Fruit fly (Drosophila melanogaster) whole organism, prepupa: Measurements from ENCODE around the gene Ptpmeg2.
A peak's percentile ranks its signal among the peaks of the same experiment; 100 is the strongest.

Source experiments
- Blimp-1 ChIP-seq: fragments of 200-800 bp; sonication (Bioruptor generic); optimal IDR thresholded peaks from 3 replicates; lab custom pipeline; 2017; ENCODE audit warnings: missing biosample characterization, missing genetic modification characterization, mild to moderate bottlenecking, moderate library complexity, missing genetic modification reagents
- CG10631 ChIP-seq: fragments of 200-800 bp; sonication (Bioruptor generic); optimal IDR thresholded peaks from 2 replicates; lab custom pipeline; 2016; ENCODE audit warnings: missing biosample characterization, missing genetic modification characterization
- CG10669 ChIP-seq: fragments of 200-800 bp; sonication (Bioruptor generic); optimal IDR thresholded peaks from 3 replicates; lab custom pipeline; 2018; ENCODE audit warnings: missing biosample characterization, mild to moderate bottlenecking, missing genetic modification characterization, moderate library complexity
- CG15336 ChIP-seq: fragments of 200-800 bp; sonication (Bioruptor generic); IDR thresholded peaks from 2 replicates; pipeline ENCODE4 v1.3.6; 2022; ENCODE audit warnings: missing biosample characterization, missing genetic modification characterization
- CG16779 ChIP-seq: fragments of 200-800 bp; sonication (Bioruptor generic); optimal IDR thresholded peaks from 3 replicates; lab custom pipeline; 2017; ENCODE audit warnings: missing biosample characterization, mild to moderate bottlenecking, missing genetic modification characterization
- CG3032 ChIP-seq: fragments of 200-800 bp; optimal IDR thresholded peaks from 2 replicates; lab custom pipeline; 2019; ENCODE audit warnings: missing biosample characterization, mild to moderate bottlenecking, missing genetic modification characterization, moderate library complexity
- CG31627 ChIP-seq: fragments of 200-800 bp; sonication (Bioruptor generic); optimal IDR thresholded peaks from 3 replicates; lab custom pipeline; 2016; ENCODE audit warnings: missing biosample characterization, missing genetic modification characterization
- CG32006 ChIP-seq: fragments of 200-800 bp; sonication (Bioruptor generic); optimal IDR thresholded peaks from 3 replicates; lab custom pipeline; 2017; ENCODE audit warnings: missing biosample characterization, mild to moderate bottlenecking, missing genetic modification characterization
- CG34406 ChIP-seq: fragments of 200-800 bp; sonication (Bioruptor generic); optimal IDR thresholded peaks from 3 replicates; lab custom pipeline; 2016; ENCODE audit warnings: missing biosample characterization, missing genetic modification characterization
- CG4318 ChIP-seq: fragments of 200-800 bp; sonication (Bioruptor generic); optimal IDR thresholded peaks from 3 replicates; lab custom pipeline; 2017; ENCODE audit warnings: missing biosample characterization, mild to moderate bottlenecking, missing genetic modification characterization
- CG6276 ChIP-seq: fragments of 200-800 bp; sonication (Bioruptor generic); optimal IDR thresholded peaks from 2 replicates; lab custom pipeline; 2017; ENCODE audit warnings: missing biosample characterization, mild to moderate bottlenecking, missing genetic modification characterization
- CG6808 ChIP-seq: fragments of 200-800 bp; sonication (Bioruptor generic); optimal IDR thresholded peaks from 3 replicates; lab custom pipeline; 2017; ENCODE audit warnings: missing biosample characterization, missing genetic modification characterization, mild to moderate bottlenecking, moderate library complexity, missing genetic modification reagents
- CG6854 ChIP-seq: fragments of 200-800 bp; sonication (Bioruptor generic); optimal IDR thresholded peaks from 2 replicates; lab custom pipeline; 2017; ENCODE audit warnings: missing biosample characterization, mild to moderate bottlenecking, missing genetic modification characterization
- CG8119 ChIP-seq: fragments of 200-800 bp; sonication (Bioruptor generic); IDR thresholded peaks from 3 replicates; pipeline ENCODE4 v1.3.6; 2022; ENCODE audit warnings: missing biosample characterization, missing genetic modification characterization
- CG8632 ChIP-seq: fragments of 200-800 bp; sonication (Bioruptor generic); optimal IDR thresholded peaks from 3 replicates; lab custom pipeline; 2016; ENCODE audit warnings: missing biosample characterization, missing genetic modification characterization
- CG9139 ChIP-seq: fragments of 200-800 bp; sonication (Bioruptor generic); optimal IDR thresholded peaks from 3 replicates; lab custom pipeline; 2017; ENCODE audit warnings: missing biosample characterization, mild to moderate bottlenecking, missing genetic modification characterization
- Eip75B ChIP-seq: fragments of 200-800 bp; sonication (Bioruptor generic); optimal IDR thresholded peaks from 3 replicates; lab custom pipeline; 2016; ENCODE audit warnings: missing biosample characterization, missing genetic modification characterization
- Eip93F ChIP-seq: fragments of 200-800 bp; sonication (Bioruptor generic); optimal IDR thresholded peaks from 2 replicates; lab custom pipeline; 2016; ENCODE audit warnings: missing biosample characterization, mild to moderate bottlenecking, missing genetic modification characterization
- Ets21C ChIP-seq: fragments of 200-800 bp; sonication (Bioruptor generic); optimal IDR thresholded peaks from 3 replicates; lab custom pipeline; 2016; ENCODE audit warnings: missing biosample characterization, missing genetic modification characterization
- Ets96B ChIP-seq: fragments of 200-800 bp; optimal IDR thresholded peaks from 2 replicates; lab custom pipeline; 2019; ENCODE audit warnings: missing biosample characterization, mild to moderate bottlenecking, missing genetic modification characterization, moderate library complexity
- Gug ChIP-seq: fragments of 200-800 bp; sonication (Bioruptor generic); IDR thresholded peaks from 2 replicates; pipeline ENCODE4 v1.3.6; 2022; ENCODE audit warnings: missing biosample characterization, missing genetic modification characterization
- Hr38 ChIP-seq: sonication (Bioruptor generic); optimal IDR thresholded peaks from 2 replicates; lab custom pipeline; 2016; ENCODE audit warnings: missing biosample characterization, missing genetic modification characterization
- Hr39 ChIP-seq: fragments of 200-800 bp; sonication (Bioruptor generic); optimal IDR thresholded peaks from 2 replicates; lab custom pipeline; 2016; ENCODE audit warnings: missing biosample characterization, missing genetic modification characterization
- Hr4 ChIP-seq: fragments of 200-800 bp; sonication (Bioruptor generic); optimal IDR thresholded peaks from 3 replicates; lab custom pipeline; 2016; ENCODE audit warnings: missing biosample characterization, missing genetic modification characterization
- Lpt ChIP-seq: fragments of 200-800 bp; sonication (Bioruptor generic); optimal IDR thresholded peaks from 3 replicates; lab custom pipeline; 2016; ENCODE audit warnings: missing biosample characterization, missing genetic modification characterization
- Met ChIP-seq: fragments of 200-800 bp; sonication (Bioruptor generic); optimal IDR thresholded peaks from 3 replicates; lab custom pipeline; 2016; ENCODE audit warnings: missing biosample characterization, missing genetic modification characterization
- OdsH ChIP-seq: fragments of 200-800 bp; sonication (Bioruptor generic); optimal IDR thresholded peaks from 3 replicates; lab custom pipeline; 2016; ENCODE audit warnings: missing biosample characterization, missing genetic modification characterization
- Smox ChIP-seq: fragments of 200-800 bp; sonication (Bioruptor generic); optimal IDR thresholded peaks from 3 replicates; lab custom pipeline; 2016; ENCODE audit warnings: missing biosample characterization, missing genetic modification characterization
- Sox102F ChIP-seq: fragments of 200-800 bp; sonication (Bioruptor generic); optimal IDR thresholded peaks from 2 replicates; lab custom pipeline; 2016; ENCODE audit warnings: missing biosample characterization, mild to moderate bottlenecking, missing genetic modification characterization
- Sox14 ChIP-seq: fragments of 200-800 bp; sonication (Bioruptor generic); optimal IDR thresholded peaks from 3 replicates; lab custom pipeline; 2016; ENCODE audit warnings: missing biosample characterization, missing genetic modification characterization
- Sox15 ChIP-seq: fragments of 200-800 bp; sonication (Bioruptor generic); optimal IDR thresholded peaks from 3 replicates; lab custom pipeline; 2016; ENCODE audit warnings: missing biosample characterization, missing genetic modification characterization
- achi ChIP-seq: fragments of 200-800 bp; sonication (Bioruptor generic); optimal IDR thresholded peaks from 3 replicates; lab custom pipeline; 2016; ENCODE audit warnings: missing biosample characterization, missing genetic modification characterization
- acj6 ChIP-seq: fragments of 200-800 bp; sonication (Bioruptor generic); optimal IDR thresholded peaks from 3 replicates; lab custom pipeline; 2016; ENCODE audit warnings: missing biosample characterization, missing genetic modification characterization
- cyc ChIP-seq: fragments of 200-800 bp; sonication (Bioruptor generic); optimal IDR thresholded peaks from 3 replicates; lab custom pipeline; 2016; ENCODE audit warnings: missing biosample characterization, missing genetic modification characterization
- dac ChIP-seq: fragments of 200-800 bp; sonication (Bioruptor generic); optimal IDR thresholded peaks from 2 replicates; lab custom pipeline; 2017; ENCODE audit warnings: missing biosample characterization, mild to moderate bottlenecking, missing genetic modification characterization
- dsx ChIP-seq: fragments of 200-800 bp; optimal IDR thresholded peaks from 3 replicates; lab custom pipeline; 2019; ENCODE audit warnings: missing biosample characterization, mild to moderate bottlenecking, missing genetic modification characterization, moderate library complexity; ENCODE audit not compliant: poor library complexity, severe bottlenecking
- eg ChIP-seq: fragments of 200-800 bp; sonication (Bioruptor generic); IDR thresholded peaks from 3 replicates; pipeline ENCODE4 v1.3.6; 2022; ENCODE audit warnings: missing biosample characterization, missing genetic modification characterization
- fd59A ChIP-seq: fragments of 200-800 bp; sonication (Bioruptor generic); optimal IDR thresholded peaks from 2 replicates; lab custom pipeline; 2017; ENCODE audit warnings: missing biosample characterization, mild to moderate bottlenecking, missing genetic modification characterization, missing genetic modification reagents
- fd85E ChIP-seq: fragments of 200-800 bp; sonication (Bioruptor generic); optimal IDR thresholded peaks from 3 replicates; lab custom pipeline; 2016; ENCODE audit warnings: missing biosample characterization, missing genetic modification characterization
- fkh ChIP-seq: fragments of 200-800 bp; sonication (Bioruptor generic); optimal IDR thresholded peaks from 3 replicates; lab custom pipeline; 2017; ENCODE audit warnings: missing biosample characterization, mild to moderate bottlenecking, missing genetic modification characterization, moderate library complexity
- lz ChIP-seq: fragments of 200-800 bp; sonication (Bioruptor generic); optimal IDR thresholded peaks from 3 replicates; lab custom pipeline; 2016; ENCODE audit warnings: missing biosample characterization, missing genetic modification characterization
- net ChIP-seq: fragments of 200-800 bp; sonication (Bioruptor generic); optimal IDR thresholded peaks from 3 replicates; lab custom pipeline; 2016; ENCODE audit warnings: missing biosample characterization, missing genetic modification characterization
- pdm3 ChIP-seq: fragments of 200-800 bp; sonication (Bioruptor generic); optimal IDR thresholded peaks from 3 replicates; lab custom pipeline; 2016; ENCODE audit warnings: missing biosample characterization, missing genetic modification characterization
- salr ChIP-seq, 2 experiments: fragments of 200-800 bp; sonication (Bioruptor generic); optimal IDR thresholded peaks; 3 replicates each; lab custom pipeline; 2016 to 2018; ENCODE audit warnings: missing biosample characterization in 2 of 2, missing genetic modification characterization in 2 of 2, mild to moderate bottlenecking in 1 of 2
- spab ChIP-seq: fragments of 200-800 bp; sonication (Bioruptor generic); optimal IDR thresholded peaks from 2 replicates; lab custom pipeline; 2017; ENCODE audit warnings: missing biosample characterization, mild to moderate bottlenecking, missing genetic modification characterization, missing genetic modification reagents
- ss ChIP-seq, 2 experiments: fragments of 200-800 bp; sonication (Bioruptor generic); optimal IDR thresholded peaks; 2 replicates in 1 of 2; 3 replicates in 1 of 2; lab custom pipeline; 2017 to 2018; ENCODE audit warnings: mild to moderate bottlenecking in 2 of 2, missing biosample characterization in 2 of 2, missing genetic modification characterization in 2 of 2, moderate library complexity in 1 of 2
- svp ChIP-seq: fragments of 200-800 bp; sonication (Bioruptor generic); peaks from one replicate; lab custom pipeline; 2016; ENCODE audit warnings: missing biosample characterization, missing genetic modification characterization
- topi ChIP-seq: fragments of 200-800 bp; sonication (Bioruptor generic); optimal IDR thresholded peaks from 3 replicates; lab custom pipeline; 2016; ENCODE audit warnings: missing biosample characterization, missing genetic modification characterization
- vri ChIP-seq: fragments of 200-800 bp; sonication (Bioruptor generic); optimal IDR thresholded peaks from 3 replicates; lab custom pipeline; 2016; ENCODE audit warnings: missing biosample characterization, mild to moderate bottlenecking, missing genetic modification characterization

The Ptpmeg2 gene

dm6 chrX:9646022-9646421 lies 12.9 kb downstream of the Ptpmeg2 start (continued):
- TF ChIP-seq CG34406: peak; percentile 98
- peak; percentile 94 for TF ChIP-seq CG6276 (GFP tag; lab: Kevin White, UChicago)
- TF ChIP-seq Sox102F (GFP tag; lab: Kevin White, UChicago): peak; percentile 98
- peak; percentile 91 for TF ChIP-seq fd85E
- peak; percentile 95 for TF ChIP-seq CG16779 (tag; lab: Kevin White, UChicago)
- TF ChIP-seq Hr38 (GFP tag; lab: Kevin White, UChicago): peak; percentile 79
- peak; percentile 93 for TF ChIP-seq dsx (GFP tag; lab: Kevin White, UChicago)
- peak; percentile 98 for TF ChIP-seq eg
- TF ChIP-seq spab (GFP tag; lab: Kevin White, UChicago): peak; percentile 93
- peak; percentile 97 for TF ChIP-seq Lpt (GFP tag; lab: Kevin White, UChicago)
- peak; percentile 94 for TF ChIP-seq Ets96B (tag; lab: Kevin White, UChicago)
- TF ChIP-seq Smox (GFP tag; lab: Kevin White, UChicago): peak; percentile 98
- peak; percentile 74 for TF ChIP-seq fkh
- TF ChIP-seq svp (GFP tag; lab: Kevin White, UChicago): peak; percentile 100
- peak; percentile 98 for TF ChIP-seq CG10669
- TF ChIP-seq CG6854 (GFP tag; lab: Kevin White, UChicago): peak; percentile 97
- peak; percentile 98 for TF ChIP-seq Hr4 (GFP tag; lab: Kevin White, UChicago)
- peak; percentile 99 for TF ChIP-seq cyc (GFP tag; lab: Kevin White, UChicago)
- TF ChIP-seq salr (GFP tag; optimal IDR thresholded peaks at IDR 0.05; lab: Kevin White, UChicago): peak; percentile 92 to 94
- TF ChIP-seq Sox14 (GFP tag; lab: Kevin White, UChicago): peak; percentile 99
- TF ChIP-seq OdsH: peak; percentile 98
- TF ChIP-seq Met (GFP tag; lab: Kevin White, UChicago): peak; percentile 99
- TF ChIP-seq CG15336 (GFP tag; lab: Robert Waterston, UW): peak; percentile 97
- TF ChIP-seq dac (GFP tag; lab: Kevin White, UChicago): peak; percentile 94
- peak; percentile 99 for TF ChIP-seq Eip93F (GFP tag; lab: Kevin White, UChicago)
- TF ChIP-seq lz: peak; percentile 99
- TF ChIP-seq ss (GFP tag; optimal IDR thresholded peaks at IDR 0.05; lab: Kevin White, UChicago): peak; percentile 97
- TF ChIP-seq achi: peak; percentile 98
- peak; percentile 95 for TF ChIP-seq Blimp-1
- peak; percentile 97 for TF ChIP-seq CG10631 (GFP tag; lab: Kevin White, UChicago)
- peak; percentile 99 for TF ChIP-seq Hr39
- TF ChIP-seq fd59A: peak; percentile 94
- TF ChIP-seq acj6 (GFP tag; lab: Kevin White, UChicago): peak; percentile 98
- peak; percentile 99 for TF ChIP-seq topi
- peak; percentile 97 for TF ChIP-seq Ets21C (GFP tag; lab: Kevin White, UChicago)

- no peak for TF ChIP-seq CG9139
- TF ChIP-seq Blimp-1: no peak
- no peak for TF ChIP-seq CG4318 (GFP tag; lab: Kevin White, UChicago)
- no peak for TF ChIP-seq Met (GFP tag; lab: Kevin White, UChicago)
- no peak for TF ChIP-seq salr (GFP tag; optimal IDR thresholded peaks at IDR 0.05; lab: Kevin White, UChicago)
- peak; percentile 0 for TF ChIP-seq Eip75B (GFP tag; lab: Kevin White, UChicago)
- no peak for TF ChIP-seq dac (GFP tag; lab: Kevin White, UChicago)
- TF ChIP-seq CG32006 (GFP tag; lab: Kevin White, UChicago): no peak
- no peak for TF ChIP-seq Lpt (GFP tag; lab: Kevin White, UChicago)
- TF ChIP-seq vri: no peak
- TF ChIP-seq CG6808 (GFP tag; lab: Kevin White, UChicago): peak; percentile 8
- no peak for TF ChIP-seq CG3032 (tag; lab: Kevin White, UChicago)
- TF ChIP-seq Gug: no peak
- no peak for TF ChIP-seq CG16779 (tag; lab: Kevin White, UChicago)
- no peak for TF ChIP-seq CG8119
- TF ChIP-seq topi: peak; percentile 4
- no peak for TF ChIP-seq net (GFP tag; lab: Kevin White, UChicago)
- TF ChIP-seq dsx (GFP tag; lab: Kevin White, UChicago): peak; percentile 34
- no peak for TF ChIP-seq CG34406
- TF ChIP-seq CG31627 (GFP tag; lab: Kevin White, UChicago): no peak
- peak; percentile 90 for TF ChIP-seq svp (GFP tag; lab: Kevin White, UChicago)
- no peak for TF ChIP-seq fd59A
- TF ChIP-seq Sox14 (GFP tag; lab: Kevin White, UChicago): no peak
- TF ChIP-seq Eip93F (GFP tag; lab: Kevin White, UChicago): no peak
- no peak for TF ChIP-seq eg
- no peak for TF ChIP-seq fd85E
- no peak for TF ChIP-seq pdm3 (GFP tag; lab: Kevin White, UChicago)
- no peak for TF ChIP-seq Sox15 (GFP tag; lab: Kevin White, UChicago)
- TF ChIP-seq CG8632 (GFP tag; lab: Kevin White, UChicago): no peak
- no peak for TF ChIP-seq cyc (GFP tag; lab: Kevin White, UChicago)
- no peak for TF ChIP-seq Ets21C (GFP tag; lab: Kevin White, UChicago)
- TF ChIP-seq CG6276 (GFP tag; lab: Kevin White, UChicago): no peak
These were observed 14.1 kb downstream of the Ptpmeg2 start for dm6 chrX:9644828-9645227.
